Fruit fly (Drosophila melanogaster) ovary, adult (tissue): Measurements from ENCODE around the gene CG43082.

Source experiments
- CG17801 ChIP-seq: fragments of 200-800 bp; optimal IDR thresholded peaks from 2 replicates; lab custom pipeline; 2019; ENCODE audit warnings: missing biosample characterization, mild to moderate bottlenecking, missing genetic modification characterization, moderate library complexity; ENCODE audit not compliant: partially characterized antibody

Gene CG43082

dm6 chr3L:15638524-15638923, 23.1 kb upstream of the CG43082 start:
- no peak for TF ChIP-seq CG17801

- no peak for TF ChIP-seq CG17801
Measured at dm6 chr3L:15639978-15640377, 21.7 kb upstream of the CG43082 start.

- TF ChIP-seq CG17801, result no peak
Measured at dm6 chr3L:15641590-15642019, 20.1 kb upstream of the CG43082 start.

- no peak for TF ChIP-seq CG17801
Measured at dm6 chr3L:15646182-15646581, 15.5 kb upstream of the CG43082 start.

- TF ChIP-seq CG17801, result no peak
Measured at dm6 chr3L:15647712-15648621, 13.7 kb upstream of the CG43082 start, which contains the start of the genes comm3 and CG43083. comm3 (minus strand) TSS chr3L:15647762. CG43083 (plus strand) TSS chr3L:15648571.

dm6 chr3L:15649561-15649960, 12.1 kb upstream of the CG43082 start, which contains the start of the genes Eig71Ea and Eig71Eb:
Eig71Ea (minus strand) TSS chr3L:15649661.
Eig71Eb (plus strand) TSS chr3L:15649936.
- no peak for TF ChIP-seq CG17801

dm6 chr3L:15650552-15650951, 11.1 kb upstream of the CG43082 start, which contains the start of gene CG43084:
CG43084 (plus strand) TSS chr3L:15650852.
- TF ChIP-seq CG17801, result no peak

dm6 chr3L:15652154-15652553, 9.5 kb upstream of the CG43082 start, which contains the start of the genes Eig71Ec and Eig71Ed:
Eig71Ec (minus strand) TSS chr3L:15652254.
Eig71Ed (plus strand) TSS chr3L:15652537.
- TF ChIP-seq CG17801, result no peak

dm6 chr3L:15655910-15656309, 5.8 kb upstream of the CG43082 start, which contains the start of gene Eig71Ee:
Eig71Ee (minus strand) TSS chr3L:15656010.
- no peak for TF ChIP-seq CG17801

- no peak for TF ChIP-seq CG17801
Measured at dm6 chr3L:15657290-15657689, 4.4 kb upstream of the CG43082 start, which contains the start of the genes Eig71Ef and Eig71Eg. Eig71Ef (minus strand) TSS chr3L:15657390. Eig71Eg (plus strand) TSS chr3L:15657628.

dm6 chr3L:15659341-15659740, 2.3 kb upstream of the CG43082 start, which contains the start of the genes Eig71Eh and Eig71Ei:
Eig71Eh (minus strand) TSS chr3L:15659441.
Eig71Ei (plus strand) TSS chr3L:15659707.
- no peak for TF ChIP-seq CG17801

- TF ChIP-seq CG17801, result no peak
Measured at dm6 chr3L:15660915-15661314, 752 bp upstream of the CG43082 start, which contains the start of the genes Eig71Ej and Eig71Ek. Eig71Ej (minus strand) TSS chr3L:15661015. Eig71Ek (plus strand) TSS chr3L:15661248.

- TF ChIP-seq CG17801, result no peak
Measured at dm6 chr3L:15662510-15662909, 843 bp downstream of the CG43082 start.

- TF ChIP-seq CG17801, result no peak
Measured at dm6 chr3L:15664199-15664794, 2.6 kb downstream of the CG43082 start.

dm6 chr3L:15665741-15666140, 4.1 kb downstream of the CG43082 start:
- no peak for TF ChIP-seq CG17801

- TF ChIP-seq CG17801, result no peak
Measured at dm6 chr3L:15669939-15670338, 8.3 kb downstream of the CG43082 start.

dm6 chr3L:15670455-15670854, 8.8 kb downstream of the CG43082 start:
- TF ChIP-seq CG17801, result no peak
